Worm (Caenorhabditis elegans) whole organism, early embryonic: ENCODE measurements around the gene ZK1037.6.

Source experiments
- aly-1 ChIP-seq: sonication (generic microtip); optimal IDR thresholded peaks from 2 replicates; lab custom pipeline; 2016; ENCODE audit warnings: missing genetic modification characterization, missing compliant biosample characterization
- ama-1 ChIP-seq: fragments of 150-350 bp; optimal IDR thresholded peaks from 2 replicates; lab custom pipeline; 2014
- ceh-13 ChIP-seq: fragments of 200-800 bp; sonication (Bioruptor generic); optimal IDR thresholded peaks from 2 replicates; lab custom pipeline; 2018; ENCODE audit warnings: mild to moderate bottlenecking, missing genetic modification characterization, missing compliant biosample characterization
- ceh-36 ChIP-seq: sonication (generic microtip); optimal IDR thresholded peaks from 2 replicates; lab custom pipeline; 2016; ENCODE audit warnings: missing genetic modification characterization, inconsistent platforms, missing compliant biosample characterization
- flt-1 ChIP-seq: fragments of 200-800 bp; sonication (Bioruptor generic); IDR thresholded peaks from 2 replicates; pipeline ENCODE4 v1.3.6; 2022; ENCODE audit warnings: missing genetic modification characterization, missing compliant biosample characterization
- hnd-1 ChIP-seq: sonication (generic microtip); optimal IDR thresholded peaks from 2 replicates; lab custom pipeline; 2016; ENCODE audit warnings: missing genetic modification characterization, missing compliant biosample characterization
- pes-1 ChIP-seq: fragments of 200-800 bp; sonication (Bioruptor generic); IDR thresholded peaks from 2 replicates; pipeline ENCODE4 v1.3.6; 2022; ENCODE audit warnings: missing genetic modification reagents, missing genetic modification characterization, missing compliant biosample characterization
- scrt-1 ChIP-seq: fragments of 200-800 bp; sonication (Bioruptor generic); IDR thresholded peaks from 2 replicates; pipeline ENCODE4 v1.3.6; 2022; ENCODE audit warnings: missing genetic modification characterization, missing compliant biosample characterization
- sea-1 ChIP-seq: fragments of 200-800 bp; sonication (Bioruptor generic); conservative IDR thresholded peaks from 2 replicates; pipeline ENCODE4 v1.3.6; 2022; ENCODE audit warnings: missing genetic modification characterization, missing compliant biosample characterization
- tbx-11 ChIP-seq: fragments of 200-800 bp; sonication (Bioruptor generic); IDR thresholded peaks from 2 replicates; pipeline ENCODE4 v1.3.6; 2022; ENCODE audit warnings: missing genetic modification characterization, missing compliant biosample characterization
- tbx-37 ChIP-seq: fragments of 200-800 bp; sonication (Bioruptor generic); conservative IDR thresholded peaks from 2 replicates; pipeline ENCODE4 v1.3.6; 2022; ENCODE audit warnings: missing genetic modification reagents, missing genetic modification characterization, missing compliant biosample characterization
- tra-4 ChIP-seq: sonication (generic microtip); optimal IDR thresholded peaks from 2 replicates; lab custom pipeline; 2017; ENCODE audit warnings: missing genetic modification characterization, missing compliant biosample characterization

ce11 chrV:15339363-15339762 is 11.8 kb upstream of the ZK1037.6 start, which contains the start of gene clec-228:
- TF ChIP-seq ceh-36 (tag; lab: Kevin White, UChicago) = no peak
- TF ChIP-seq ama-1 (lab: Kevin White, UChicago) = no peak
- TF ChIP-seq scrt-1 (GFP tag; lab: Robert Waterston, UW) = no peak
- no peak for TF ChIP-seq sea-1 (GFP tag; lab: Robert Waterston, UW)
- no peak for TF ChIP-seq tra-4 (tag; lab: Kevin White, UChicago)
- no peak for TF ChIP-seq tbx-11 (GFP tag; lab: Robert Waterston, UW)
- TF ChIP-seq tbx-37 (GFP tag; lab: Robert Waterston, UW) = no peak
- TF ChIP-seq ceh-13 (GFP tag; lab: Kevin White, UChicago) = no peak
- TF ChIP-seq aly-1 (tag; lab: Kevin White, UChicago) = no peak
- TF ChIP-seq flt-1 (GFP tag; lab: Robert Waterston, UW) = no peak
- no peak for TF ChIP-seq pes-1 (GFP tag; lab: Robert Waterston, UW)
- TF ChIP-seq hnd-1 (tag; lab: Kevin White, UChicago) = no peak
